Fruit fly (Drosophila melanogaster) whole organism, embryonic: ENCODE data around the gene CG46387.

Experiments
- Atf-2 ChIP-seq: fragments of 200-800 bp; sonication (Bioruptor generic); optimal IDR thresholded peaks from 2 replicates; lab custom pipeline; 2016; ENCODE audit warnings: missing biosample characterization, missing genetic modification characterization
- Bgb ChIP-seq: fragments of 200-800 bp; sonication (Bioruptor generic); IDR thresholded peaks from 2 replicates; pipeline ENCODE4 v1.3.6; 2022; ENCODE audit warnings: missing biosample characterization, missing genetic modification characterization; ENCODE audit not compliant: partially characterized antibody
- CG11456 ChIP-seq: fragments of 200-800 bp; sonication (Bioruptor generic); IDR thresholded peaks from 3 replicates; pipeline ENCODE4 v1.3.6; 2022; ENCODE audit warnings: missing biosample characterization, missing genetic modification characterization
- CG11504 ChIP-seq: fragments of 200-800 bp; sonication (Bioruptor generic); optimal IDR thresholded peaks from 3 replicates; lab custom pipeline; 2019; ENCODE audit warnings: missing biosample characterization, mild to moderate bottlenecking, missing genetic modification characterization, moderate library complexity
- CG12391 ChIP-seq: fragments of 200-800 bp; sonication (Bioruptor generic); optimal IDR thresholded peaks from 3 replicates; lab custom pipeline; 2018; ENCODE audit warnings: missing biosample characterization, mild to moderate bottlenecking, missing genetic modification characterization, moderate library complexity
- CG13296 ChIP-seq: fragments of 200-800 bp; sonication (Bioruptor generic); optimal IDR thresholded peaks from 3 replicates; lab custom pipeline; 2018; ENCODE audit warnings: missing biosample characterization, mild to moderate bottlenecking, missing genetic modification characterization
- CG13894 ChIP-seq: fragments of 200-800 bp; sonication (Bioruptor generic); optimal IDR thresholded peaks from 3 replicates; lab custom pipeline; 2018; ENCODE audit warnings: missing biosample characterization, mild to moderate bottlenecking, missing genetic modification characterization, moderate library complexity
- CG14014 ChIP-seq: fragments of 200-800 bp; sonication (Bioruptor generic); IDR thresholded peaks from 2 replicates; pipeline ENCODE4 v1.3.6; 2022; ENCODE audit warnings: missing biosample characterization, missing genetic modification characterization
- CG15269 ChIP-seq: fragments of 200-800 bp; sonication (Bioruptor generic); optimal IDR thresholded peaks from 2 replicates; lab custom pipeline; 2018; ENCODE audit warnings: missing biosample characterization, mild to moderate bottlenecking, missing genetic modification characterization, moderate library complexity
- CG18619 ChIP-seq: fragments of 200-800 bp; sonication (Bioruptor generic); optimal IDR thresholded peaks from 3 replicates; lab custom pipeline; 2017; ENCODE audit warnings: missing biosample characterization, mild to moderate bottlenecking, missing genetic modification characterization
- CG2120 ChIP-seq: fragments of 200-800 bp; sonication (Bioruptor generic); optimal IDR thresholded peaks from 3 replicates; lab custom pipeline; 2016; ENCODE audit warnings: missing biosample characterization, missing genetic modification characterization
- CG2875 ChIP-seq: fragments of 200-800 bp; sonication (Bioruptor generic); optimal IDR thresholded peaks from 2 replicates; lab custom pipeline; 2017; ENCODE audit warnings: missing biosample characterization, mild to moderate bottlenecking, missing genetic modification characterization, missing genetic modification reagents
- CG3065 ChIP-seq: fragments of 200-800 bp; sonication (Bioruptor generic); optimal IDR thresholded peaks from 2 replicates; lab custom pipeline; 2016; ENCODE audit warnings: missing biosample characterization, missing genetic modification characterization
- CG43689 ChIP-seq: fragments of 200-800 bp; sonication (Bioruptor generic); IDR thresholded peaks from 2 replicates; pipeline ENCODE4 v1.3.6; 2022; ENCODE audit warnings: missing biosample characterization, missing genetic modification characterization
- CG4617 ChIP-seq: fragments of 200-800 bp; sonication (Bioruptor generic); optimal IDR thresholded peaks from 3 replicates; lab custom pipeline; 2016; ENCODE audit warnings: missing biosample characterization, missing genetic modification characterization, borderline replicate concordance
- CG5953 ChIP-seq: fragments of 200-800 bp; sonication (Bioruptor generic); IDR thresholded peaks from 2 replicates; pipeline ENCODE4 v1.3.6; 2022; ENCODE audit warnings: missing biosample characterization, missing genetic modification characterization
- CG6254 ChIP-seq: fragments of 200-800 bp; sonication (Bioruptor generic); optimal IDR thresholded peaks from 3 replicates; lab custom pipeline; 2017; ENCODE audit warnings: mild to moderate bottlenecking, missing biosample characterization, missing genetic modification reagents, missing genetic modification characterization
- CG8924 ChIP-seq: fragments of 200-800 bp; optimal IDR thresholded peaks from 3 replicates; lab custom pipeline; 2019; ENCODE audit warnings: missing biosample characterization, mild to moderate bottlenecking, missing genetic modification characterization, moderate library complexity
- Dp ChIP-seq: fragments of 200-800 bp; sonication (Bioruptor generic); optimal IDR thresholded peaks from 2 replicates; lab custom pipeline; 2018; ENCODE audit warnings: missing biosample characterization, mild to moderate bottlenecking, missing genetic modification characterization, moderate library complexity
- Drgx ChIP-seq: fragments of 200-800 bp; sonication (Bioruptor generic); IDR thresholded peaks from 2 replicates; pipeline ENCODE4 v1.3.6; 2022; ENCODE audit warnings: missing biosample characterization, missing genetic modification characterization
- E2f1 ChIP-seq: fragments of 200-800 bp; sonication (Bioruptor generic); IDR thresholded peaks from 2 replicates; pipeline ENCODE4 v1.3.6; 2022; ENCODE audit warnings: missing biosample characterization, missing genetic modification characterization
- HLHmδ ChIP-seq: fragments of 200-800 bp; sonication (Bioruptor generic); optimal IDR thresholded peaks from 2 replicates; lab custom pipeline; 2018; ENCODE audit warnings: missing biosample characterization, mild to moderate bottlenecking, missing genetic modification characterization, moderate library complexity
- Max ChIP-seq: fragments of 200-800 bp; sonication (Bioruptor generic); optimal IDR thresholded peaks from 2 replicates; lab custom pipeline; 2016; ENCODE audit warnings: missing biosample characterization, mild to moderate bottlenecking, missing genetic modification characterization
- Mes4 ChIP-seq: fragments of 200-800 bp; sonication (Bioruptor generic); optimal IDR thresholded peaks from 2 replicates; lab custom pipeline; 2016; ENCODE audit warnings: missing biosample characterization, missing genetic modification characterization
- Nf-YB ChIP-seq: fragments of 200-800 bp; sonication (Bioruptor generic); optimal IDR thresholded peaks from 3 replicates; lab custom pipeline; 2019; ENCODE audit warnings: missing biosample characterization, mild to moderate bottlenecking, missing genetic modification characterization, moderate library complexity
- PHDP ChIP-seq: fragments of 200-800 bp; sonication (Bioruptor generic); optimal IDR thresholded peaks from 3 replicates; lab custom pipeline; 2018; ENCODE audit warnings: missing biosample characterization, mild to moderate bottlenecking, missing genetic modification characterization, moderate library complexity
- Pdp1 ChIP-seq, 2 experiments: fragments of 200-800 bp; sonication (Bioruptor generic); optimal IDR thresholded peaks; 3 replicates each; lab custom pipeline; 2016; ENCODE audit warnings: missing biosample characterization in 2 of 2, missing genetic modification characterization in 2 of 2, mild to moderate bottlenecking in 1 of 2, moderate library complexity in 1 of 2
- Poxn ChIP-seq: fragments of 200-800 bp; sonication (Bioruptor generic); IDR thresholded peaks from 2 replicates; pipeline ENCODE4 v1.3.6; 2022; ENCODE audit warnings: missing biosample characterization, missing genetic modification characterization
- ap ChIP-seq: fragments of 200-800 bp; sonication (Bioruptor generic); IDR thresholded peaks from 2 replicates; pipeline ENCODE4 v1.3.6; 2022; ENCODE audit warnings: missing biosample characterization, missing genetic modification characterization
- br ChIP-seq: fragments of >200 bp; optimal IDR thresholded peaks from 2 replicates; lab custom pipeline; 2017
- cato ChIP-seq: fragments of 200-800 bp; sonication (Bioruptor generic); optimal IDR thresholded peaks from 2 replicates; lab custom pipeline; 2016; ENCODE audit warnings: missing biosample characterization, missing genetic modification characterization, borderline replicate concordance
- chm ChIP-seq: fragments of 200-800 bp; sonication (Bioruptor generic); IDR thresholded peaks from 2 replicates; pipeline ENCODE4 v1.3.6; 2022; ENCODE audit warnings: missing biosample characterization, missing genetic modification characterization
- dmrt99B ChIP-seq: fragments of 200-800 bp; sonication (Bioruptor generic); optimal IDR thresholded peaks from 2 replicates; lab custom pipeline; 2018; ENCODE audit warnings: missing biosample characterization, mild to moderate bottlenecking, missing genetic modification characterization, moderate library complexity
- ems ChIP-seq: fragments of 200-800 bp; sonication (Bioruptor generic); optimal IDR thresholded peaks from 3 replicates; lab custom pipeline; 2016; ENCODE audit warnings: missing biosample characterization, missing genetic modification characterization
- esg ChIP-seq: fragments of 200-800 bp; sonication (Bioruptor generic); conservative IDR thresholded peaks from 2 replicates; pipeline ENCODE4 v1.3.6; 2022; ENCODE audit warnings: missing biosample characterization, missing genetic modification characterization
- her ChIP-seq: fragments of 200-800 bp; sonication (Bioruptor generic); optimal IDR thresholded peaks from 2 replicates; lab custom pipeline; 2016; ENCODE audit warnings: missing biosample characterization, missing genetic modification characterization
- onecut ChIP-seq: fragments of 200-800 bp; sonication (Bioruptor generic); IDR thresholded peaks from 2 replicates; pipeline ENCODE4 v1.3.6; 2022; ENCODE audit warnings: missing biosample characterization, missing genetic modification characterization
- otp ChIP-seq: fragments of 200-800 bp; sonication (Bioruptor generic); IDR thresholded peaks from 3 replicates; pipeline ENCODE4, ENCODE4 v1.3.6; 2022; ENCODE audit warnings: missing biosample characterization, missing genetic modification characterization
- psq ChIP-seq: fragments of 200-800 bp; sonication (Bioruptor generic); optimal IDR thresholded peaks from 2 replicates; lab custom pipeline; 2017; ENCODE audit warnings: missing biosample characterization, missing genetic modification characterization
- pum ChIP-seq: fragments of 200-800 bp; sonication (Bioruptor generic); optimal IDR thresholded peaks from 2 replicates; lab custom pipeline; 2016; ENCODE audit warnings: missing biosample characterization, missing genetic modification characterization
- pzg ChIP-seq: fragments of 200-800 bp; sonication (Bioruptor generic); optimal IDR thresholded peaks from 3 replicates; lab custom pipeline; 2018; ENCODE audit warnings: missing biosample characterization, mild to moderate bottlenecking, missing genetic modification characterization, moderate library complexity
- row ChIP-seq: fragments of 200-800 bp; sonication (Bioruptor generic); IDR thresholded peaks from 3 replicates; pipeline ENCODE4 v1.3.6; 2022; ENCODE audit warnings: missing biosample characterization, missing genetic modification characterization
- scrt ChIP-seq: fragments of 200-800 bp; sonication (Bioruptor generic); optimal IDR thresholded peaks from 2 replicates; lab custom pipeline; 2018; ENCODE audit warnings: missing biosample characterization, mild to moderate bottlenecking, missing genetic modification characterization, moderate library complexity
- seq ChIP-seq: fragments of 200-800 bp; sonication (Bioruptor generic); IDR thresholded peaks from 2 replicates; pipeline ENCODE4 v1.3.6; 2022; ENCODE audit warnings: missing biosample characterization, missing genetic modification characterization
- sim ChIP-seq: fragments of 200-800 bp; sonication (Bioruptor generic); IDR thresholded peaks from 2 replicates; pipeline ENCODE4 v1.3.6; 2022; ENCODE audit warnings: missing biosample characterization, missing genetic modification characterization
- vfl ChIP-seq: fragments of 200-800 bp; sonication (Bioruptor generic); optimal IDR thresholded peaks from 2 replicates; lab custom pipeline; 2016; ENCODE audit warnings: missing biosample characterization, missing genetic modification characterization
- vvl ChIP-seq: fragments of 200-800 bp; sonication (Bioruptor generic); IDR thresholded peaks from 2 replicates; pipeline ENCODE4 v1.3.6; 2022; ENCODE audit warnings: missing biosample characterization, missing genetic modification characterization
- zen ChIP-seq: fragments of 200-800 bp; sonication (Bioruptor generic); optimal IDR thresholded peaks from 3 replicates; lab custom pipeline; 2018; ENCODE audit warnings: missing biosample characterization, mild to moderate bottlenecking, missing genetic modification characterization, moderate library complexity
- zfh2 ChIP-seq: fragments of 200-800 bp; sonication (Bioruptor generic); optimal IDR thresholded peaks from 2 replicates; lab custom pipeline; 2016; ENCODE audit warnings: missing biosample characterization, missing genetic modification characterization

Gene CG46387

DNA sequence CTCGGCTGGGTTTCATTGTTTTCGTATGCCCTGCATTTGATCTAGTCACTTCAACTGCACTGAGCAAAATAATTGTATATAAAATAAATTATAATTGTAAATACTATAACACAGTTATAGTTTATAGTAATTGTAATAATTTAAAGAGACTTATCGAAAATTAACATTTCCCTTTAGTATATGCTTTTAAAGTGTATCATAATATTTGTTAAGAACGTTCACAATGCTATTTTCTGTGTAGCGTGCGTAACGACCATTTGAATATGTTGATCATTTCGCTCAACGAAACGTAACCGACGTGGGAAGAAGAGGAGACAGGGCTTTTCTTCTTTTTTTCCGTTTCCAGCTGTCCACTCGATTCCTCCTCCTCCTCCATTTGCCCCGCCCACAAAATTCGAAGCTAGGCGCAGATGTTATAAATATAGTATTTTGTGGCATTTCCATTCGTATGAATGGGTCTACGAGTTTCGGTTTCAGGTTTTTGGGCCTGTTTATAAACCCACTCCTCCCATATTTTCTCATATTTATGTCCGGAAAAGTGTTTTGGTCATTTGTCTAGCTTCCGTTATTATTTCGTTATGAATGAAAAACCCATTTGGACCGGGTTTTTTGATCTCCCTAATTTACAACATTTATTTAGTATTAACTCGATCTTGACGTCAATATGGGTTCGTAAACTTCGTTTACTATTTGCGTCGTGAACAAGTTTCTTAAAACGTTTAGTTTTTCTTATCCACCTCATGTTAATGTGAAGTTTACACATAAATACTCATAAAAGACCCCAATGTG is 41.8 kb upstream of the CG46387 start (continued):
- TF ChIP-seq PHDP (tag; lab: Kevin White, UChicago) (peak; percentile 87), zfh2 (no peak), vvl (GFP tag; lab: Robert Waterston, UW) (peak; percentile 94), scrt (GFP tag; lab: Kevin White, UChicago) (peak; percentile 51), CG13894 (tag; lab: Kevin White, UChicago) (no peak), E2f1 (GFP tag; lab: Robert Waterston, UW) (peak; percentile 91), HLHmδ (GFP tag; lab: Kevin White, UChicago) (no peak), Poxn (GFP tag; lab: Robert Waterston, UW) (no peak), Mes4 (GFP tag; lab: Kevin White, UChicago) (no peak), vfl (no peak), CG14014 (GFP tag; lab: Robert Waterston, UW) (peak; percentile 63; the same call in 1 of the 2 replicates), Max (GFP tag; lab: Kevin White, UChicago) (peak; percentile 34), otp (peak; percentile 61; the same call in 2 of the 3 replicates), cato (GFP tag; lab: Kevin White, UChicago) (peak; percentile 65), Nf-YB (peak; percentile 62), CG4617 (peak; percentile 23), sim (GFP tag; lab: Robert Waterston, UW) (peak; percentile 89), CG6254 (GFP tag; lab: Kevin White, UChicago) (peak; percentile 87), Bgb (GFP tag; lab: Robert Waterston, UW) (no peak), psq (GFP tag; lab: Kevin White, UChicago) (peak; percentile 70), Dp (GFP tag; lab: Kevin White, UChicago) (no peak), CG43689 (GFP tag; lab: Robert Waterston, UW) (no peak), ap (GFP tag; lab: Robert Waterston, UW) (peak; percentile 76), CG8924 (tag; lab: Kevin White, UChicago) (peak; percentile 88), CG2120 (GFP tag; lab: Kevin White, UChicago) (peak; percentile 0), zen (peak; percentile 95), CG11504 (peak; percentile 86), Drgx (GFP tag; lab: Robert Waterston, UW) (peak; percentile 39; the same call in 1 of the 2 replicates), ems (GFP tag; lab: Kevin White, UChicago) (no peak), CG11456 (GFP tag; lab: Robert Waterston, UW) (0 out of 3 replicates have a peak, but pooled peaks have one; percentile 49), CG18619 (GFP tag; lab: Kevin White, UChicago) (peak; percentile 55), CG5953 (GFP tag; lab: Robert Waterston, UW) (0 out of 2 replicates have a peak, but pooled peaks have one; percentile 35), chm (GFP tag; lab: Robert Waterston, UW) (peak; percentile 75), br (lab: Kevin White, UChicago) (no peak), dmrt99B (peak; percentile 90), CG2875 (peak; percentile 78), CG12391 (tag; lab: Kevin White, UChicago) (peak; percentile 91), Pdp1 (GFP tag; optimal IDR thresholded peaks at IDR 0.05; lab: Kevin White, UChicago) (peak; percentile 46 to 58), onecut (GFP tag; lab: Robert Waterston, UW) (peak; percentile 66), seq (GFP tag; lab: Robert Waterston, UW) (peak; percentile 76), CG3065 (GFP tag; lab: Kevin White, UChicago) (peak; percentile 73), esg (GFP tag; lab: Robert Waterston, UW) (peak; percentile 67; the same call in 1 of the 2 replicates), pum (GFP tag; lab: Kevin White, UChicago) (no peak), row (peak; percentile 87), Atf-2 (no peak), her (no peak), CG13296 (GFP tag; lab: Kevin White, UChicago) (peak; percentile 45), CG15269 (peak; percentile 80), pzg (GFP tag; lab: Kevin White, UChicago) (no peak)
